Fruit fly (Drosophila melanogaster): ENCODE results near the gene CG3330.

Gene CG3330

DNA sequence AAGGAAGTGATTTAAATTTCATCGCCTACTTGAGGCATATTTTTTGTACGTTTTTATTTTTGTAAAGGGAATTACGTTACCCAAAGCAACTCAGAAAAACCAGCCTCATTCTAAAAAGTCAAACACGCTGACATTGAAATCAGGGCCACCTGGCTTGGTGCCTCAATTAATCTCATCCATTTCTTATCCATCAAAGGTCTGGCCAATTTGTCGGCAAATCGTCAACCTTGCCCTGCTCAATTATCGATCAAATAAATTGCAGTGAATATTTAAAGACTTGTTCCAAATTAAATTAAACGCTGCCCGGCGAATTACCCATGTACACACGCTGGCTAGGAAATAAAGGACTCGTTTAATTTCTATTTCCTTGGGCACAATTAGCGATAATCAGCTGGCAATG is at the start of gene CG3330:
CG3330 (minus strand) TSS at position 101 of the 400 bp plus-strand sequence.
- no peak for TF ChIP-seq noc (tag; optimal IDR thresholded peaks at IDR 0.05)

DNA sequence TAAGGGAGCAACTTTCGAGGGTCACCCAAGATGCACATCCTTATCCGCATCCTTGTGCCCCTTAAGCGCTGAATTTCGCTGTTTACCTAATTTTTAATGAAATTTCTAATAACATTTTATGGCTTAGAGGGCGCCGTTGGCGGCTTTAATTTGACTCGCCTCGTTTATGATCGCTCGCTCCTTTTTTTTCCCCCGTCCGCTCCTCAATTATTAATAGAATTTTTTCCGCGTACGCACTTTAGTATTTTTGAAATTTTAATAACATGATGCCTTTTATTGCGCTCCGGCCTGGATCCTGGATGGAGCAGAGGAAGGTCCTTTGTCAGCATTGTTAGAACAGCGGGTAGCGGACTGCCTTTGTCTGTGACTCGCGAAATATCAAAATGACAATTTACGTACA is 37.9 kb upstream of the CG3330 start, which contains the start of gene CG46335:
CG46335 (minus strand) TSS at position 101 of the 400 bp plus-strand sequence.
- TF ChIP-seq noc (tag; optimal IDR thresholded peaks at IDR 0.05): no peak

DNA sequence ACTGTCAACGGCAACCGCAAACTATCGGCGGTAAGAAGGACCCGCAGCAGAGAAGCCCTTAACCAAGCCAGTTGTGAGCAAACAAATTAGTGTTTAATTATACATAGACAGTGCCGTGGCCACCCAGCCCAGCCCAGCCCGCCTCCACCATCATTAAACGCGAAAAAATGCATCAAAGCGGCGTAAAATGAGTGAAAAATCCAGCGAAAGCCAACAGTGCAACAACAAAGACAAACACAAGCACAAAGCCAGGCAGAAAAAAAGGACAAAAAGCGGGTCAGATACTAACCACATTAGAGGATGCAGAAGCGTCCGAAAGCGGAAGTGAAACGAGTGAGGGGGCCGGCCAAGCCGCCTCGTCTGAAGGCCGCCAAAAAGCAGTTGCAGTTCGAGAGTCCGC is 9.6 kb upstream of the CG3330 start, which contains the start of gene CG42534:
CG42534 (plus strand) TSS at position 301 of the 400 bp plus-strand sequence.
- TF ChIP-seq noc (tag; optimal IDR thresholded peaks at IDR 0.05): no peak

DNA sequence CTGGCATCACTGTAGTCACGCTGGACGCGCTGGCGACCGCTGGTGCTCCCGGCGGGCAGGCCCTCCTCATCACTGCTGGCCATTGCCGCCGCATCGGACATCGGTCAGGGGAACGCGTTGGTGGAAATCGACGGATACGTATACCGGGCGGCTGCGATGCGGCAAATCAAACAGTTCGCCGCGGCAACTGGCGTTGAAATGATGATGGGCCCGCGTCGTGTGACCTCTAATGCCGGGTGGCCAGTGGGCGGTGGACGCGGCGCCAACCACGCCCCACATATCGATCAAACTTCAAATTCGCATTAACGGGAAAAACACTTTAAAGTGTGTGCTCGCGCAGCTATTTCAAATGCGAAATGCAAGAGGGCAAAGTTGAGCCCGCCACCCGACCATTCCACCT is 8.5 kb downstream of the CG3330 start, which contains the start of gene CG3339:
CG3339 (minus strand) TSS at position 101 of the 400 bp plus-strand sequence.
- TF ChIP-seq noc (tag; optimal IDR thresholded peaks at IDR 0.05): no peak

DNA sequence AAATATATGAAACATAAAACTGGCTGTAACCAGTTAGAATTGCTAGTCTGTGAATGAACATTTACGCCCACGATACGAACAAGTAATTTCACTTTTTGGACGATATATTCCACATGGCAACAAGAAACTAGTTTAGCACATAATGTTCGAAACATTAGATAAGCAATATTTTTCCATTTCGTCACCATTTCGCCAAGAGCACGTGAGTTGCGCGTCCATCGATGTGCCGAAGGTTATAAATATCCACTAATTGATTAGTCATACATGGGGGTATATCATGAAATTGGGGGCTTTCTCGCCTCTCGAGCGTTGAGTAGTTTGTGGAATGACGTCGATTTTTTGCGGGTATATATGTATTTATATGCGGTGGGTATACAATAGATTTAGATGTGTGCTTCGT is 36.6 kb downstream of the CG3330 start:
- TF ChIP-seq noc (tag; optimal IDR thresholded peaks at IDR 0.05): no peak

DNA sequence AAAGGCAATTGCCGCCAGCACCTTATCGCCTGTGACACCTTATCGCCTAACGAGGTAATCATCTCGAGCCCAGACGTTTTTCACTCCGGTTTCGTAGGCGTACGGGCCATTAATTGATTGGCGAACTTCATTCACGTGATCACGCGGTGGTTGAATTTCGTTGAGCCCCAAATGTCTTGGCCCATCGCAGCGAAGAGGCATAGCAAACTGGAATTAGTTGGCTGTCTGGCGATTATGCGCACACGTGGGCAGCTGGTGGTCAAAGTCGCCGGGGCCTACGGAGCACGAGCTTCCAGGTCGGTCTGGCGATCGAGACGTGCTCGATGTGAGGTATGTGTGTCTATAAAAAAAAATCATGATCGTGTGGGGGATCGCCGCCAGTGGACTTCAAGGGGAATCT is 37.6 kb downstream of the CG3330 start:
- TF ChIP-seq noc (tag; optimal IDR thresholded peaks at IDR 0.05): no peak

DNA sequence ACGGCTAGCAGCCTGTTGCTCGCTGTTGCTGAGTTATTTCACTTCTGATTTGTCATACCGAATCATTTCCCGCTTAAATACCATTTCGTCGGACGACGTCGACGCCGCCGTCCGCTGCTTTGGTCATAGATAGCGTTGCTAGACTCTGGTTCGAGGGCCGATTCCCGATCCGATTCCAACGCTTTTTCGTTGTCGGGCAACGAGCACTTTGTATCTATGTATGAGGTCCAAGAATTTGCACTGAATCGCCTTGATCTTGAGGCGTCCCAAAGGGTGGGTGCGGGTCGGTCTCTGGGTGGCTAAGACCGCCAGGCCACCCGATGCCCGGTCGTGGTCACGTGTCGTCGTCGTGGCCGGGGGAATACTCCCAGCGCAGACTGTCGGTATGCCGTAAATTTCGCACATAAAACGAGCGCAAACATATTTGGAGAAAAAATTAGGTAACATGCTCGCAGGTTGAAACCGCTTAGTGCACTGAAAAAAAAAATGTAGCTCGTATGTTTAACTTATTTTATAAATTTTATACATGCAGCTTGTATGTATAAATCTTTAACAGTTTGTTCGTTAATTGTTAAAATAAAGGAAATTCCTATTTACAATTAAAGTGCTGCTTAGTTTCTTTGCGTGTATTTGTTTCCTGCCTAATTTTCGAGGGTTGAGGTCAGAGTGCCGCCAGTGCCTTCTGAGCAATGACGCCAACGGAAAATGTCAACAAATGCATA is 38.4 kb downstream of the CG3330 start, which contains the start of gene CG3348:
CG3348 (minus strand) TSS at position 51 of the 722 bp plus-strand sequence.
- TF ChIP-seq noc (tag; optimal IDR thresholded peaks at IDR 0.05): peak; percentile 99

DNA sequence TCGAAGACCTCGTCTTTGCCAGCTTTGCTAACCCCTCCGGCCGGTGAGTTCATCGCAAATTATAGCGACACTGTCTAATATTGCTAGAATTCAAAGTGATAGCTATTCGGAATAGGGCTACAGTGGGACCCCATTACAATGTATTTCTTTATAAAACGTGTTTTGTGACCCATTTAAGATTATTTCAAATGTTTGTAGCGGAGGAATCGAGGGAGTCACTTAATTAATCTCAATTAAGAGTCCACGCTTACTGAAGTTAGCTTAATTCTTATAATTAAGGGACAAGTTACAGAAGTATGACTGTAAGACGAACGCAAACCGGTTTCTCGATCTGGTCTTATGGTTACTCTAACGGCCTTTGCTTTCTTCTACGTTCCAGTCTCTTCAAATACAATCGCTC is 41.0 kb downstream of the CG3330 start:
- peak; percentile 88 for TF ChIP-seq noc (tag; optimal IDR thresholded peaks at IDR 0.05)

DNA sequence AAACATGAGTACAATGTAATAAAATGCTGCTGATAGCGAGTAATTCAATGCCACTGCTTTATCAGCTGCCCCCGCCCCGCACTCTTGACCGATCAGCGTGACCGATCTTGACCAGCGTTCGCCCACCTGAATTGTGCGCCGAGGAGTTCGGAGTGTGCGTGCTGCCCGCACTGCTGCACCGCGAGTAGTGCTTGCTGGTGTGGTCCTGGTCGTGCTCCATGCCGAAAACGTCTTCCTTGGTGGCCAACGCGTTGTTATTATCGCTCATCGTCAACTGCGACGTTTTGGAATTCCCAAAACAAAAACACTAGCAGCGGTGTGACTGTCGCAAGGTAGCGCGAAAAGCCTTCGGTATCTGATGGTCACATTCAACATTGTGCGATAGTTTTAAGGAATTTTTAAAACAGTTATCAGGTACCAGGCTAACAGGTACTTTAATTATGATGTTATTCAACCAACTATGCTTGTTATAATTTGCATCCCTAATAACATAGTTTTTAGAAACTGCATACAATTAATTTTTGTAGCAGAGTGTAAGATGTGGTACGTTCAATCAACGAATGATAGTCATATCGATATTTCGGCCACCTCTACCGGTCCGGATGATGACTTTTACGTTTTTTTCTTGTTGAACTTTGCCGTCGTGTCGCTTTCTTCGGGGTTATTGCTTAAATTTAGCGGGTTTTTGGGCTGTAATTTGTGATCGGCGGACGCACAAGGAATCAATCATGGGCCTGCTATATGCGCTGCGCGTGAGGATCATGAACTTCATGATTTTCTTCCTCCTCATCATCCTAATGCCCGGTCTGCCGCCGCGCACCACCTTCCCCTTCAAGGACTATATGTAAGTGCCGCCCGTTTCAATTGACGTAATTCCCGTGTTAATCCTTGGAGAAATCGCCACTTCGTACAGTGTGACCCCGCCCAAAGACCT is 42.2 kb downstream of the CG3330 start, which contains the start of the genes bigmax and Hmu:
bigmax (minus strand) TSS at position 325 of the 934 bp plus-strand sequence.
Hmu (plus strand) TSS at position 568 of the 934 bp plus-strand sequence.
- peak; percentile 73 for TF ChIP-seq noc (tag; optimal IDR thresholded peaks at IDR 0.05)

DNA sequence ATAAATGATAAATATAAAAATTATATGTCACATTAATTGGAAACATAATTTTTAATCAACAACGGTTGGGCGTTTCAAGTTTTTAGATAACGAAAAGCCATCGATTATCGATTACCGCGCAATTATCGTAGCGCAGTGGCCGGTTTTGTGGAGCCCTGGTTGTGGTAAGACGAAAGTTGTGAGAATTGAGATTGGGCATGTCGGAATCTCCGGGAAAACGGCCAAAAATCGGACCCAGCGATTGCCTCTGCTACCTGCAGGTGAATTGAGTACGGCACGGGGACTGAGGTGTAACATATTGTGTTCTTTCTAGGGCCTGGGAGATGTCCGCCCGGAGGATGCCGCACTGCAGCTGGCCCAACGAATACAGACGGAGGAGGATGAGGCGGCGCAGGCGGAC is 47.0 kb downstream of the CG3330 start, which contains the start of gene CG3368:
CG3368 (plus strand) TSS at position 136 of the 400 bp plus-strand sequence.
- no peak for TF ChIP-seq noc (tag; optimal IDR thresholded peaks at IDR 0.05)

DNA sequence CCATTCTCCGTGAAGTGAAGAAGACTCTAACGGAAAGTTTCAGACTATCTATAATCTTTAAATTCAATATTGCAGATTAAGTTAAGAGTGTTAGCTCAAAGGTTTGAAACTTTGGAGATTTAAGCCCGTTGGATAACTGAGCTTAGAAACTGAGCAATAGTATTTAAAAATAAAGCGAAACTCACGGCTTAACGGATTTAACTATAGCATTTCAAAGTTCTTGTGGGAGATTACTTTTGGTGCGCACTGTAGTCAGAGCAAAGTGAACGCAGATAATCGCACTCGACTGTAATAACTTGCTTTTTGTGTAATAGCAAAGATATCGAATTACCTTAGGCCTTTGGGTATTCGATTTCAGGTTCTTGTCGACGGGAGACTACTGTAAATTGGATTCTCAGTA is 48.4 kb downstream of the CG3330 start, which contains the start of gene mrt:
mrt (minus strand) TSS at position 376 of the 400 bp plus-strand sequence.
- peak; percentile 63 for TF ChIP-seq noc (tag; optimal IDR thresholded peaks at IDR 0.05)

DNA sequence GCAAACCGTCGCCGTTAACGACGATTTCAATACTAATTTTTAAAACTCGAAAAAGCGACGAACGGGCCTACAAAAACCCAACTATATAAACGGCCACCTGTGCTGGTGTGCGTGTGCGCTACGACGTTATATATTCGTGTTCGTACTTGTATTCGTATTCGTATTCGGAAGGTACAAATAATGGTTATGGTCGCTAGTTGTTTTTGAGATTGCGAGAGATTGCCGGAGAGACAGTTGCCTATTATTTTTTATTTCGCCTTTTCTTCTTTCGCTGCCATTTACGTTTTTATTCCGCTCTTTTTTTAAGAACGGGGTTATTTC is 48.9 kb downstream of the CG3330 start:
- no peak for TF ChIP-seq noc (tag; optimal IDR thresholded peaks at IDR 0.05)

DNA sequence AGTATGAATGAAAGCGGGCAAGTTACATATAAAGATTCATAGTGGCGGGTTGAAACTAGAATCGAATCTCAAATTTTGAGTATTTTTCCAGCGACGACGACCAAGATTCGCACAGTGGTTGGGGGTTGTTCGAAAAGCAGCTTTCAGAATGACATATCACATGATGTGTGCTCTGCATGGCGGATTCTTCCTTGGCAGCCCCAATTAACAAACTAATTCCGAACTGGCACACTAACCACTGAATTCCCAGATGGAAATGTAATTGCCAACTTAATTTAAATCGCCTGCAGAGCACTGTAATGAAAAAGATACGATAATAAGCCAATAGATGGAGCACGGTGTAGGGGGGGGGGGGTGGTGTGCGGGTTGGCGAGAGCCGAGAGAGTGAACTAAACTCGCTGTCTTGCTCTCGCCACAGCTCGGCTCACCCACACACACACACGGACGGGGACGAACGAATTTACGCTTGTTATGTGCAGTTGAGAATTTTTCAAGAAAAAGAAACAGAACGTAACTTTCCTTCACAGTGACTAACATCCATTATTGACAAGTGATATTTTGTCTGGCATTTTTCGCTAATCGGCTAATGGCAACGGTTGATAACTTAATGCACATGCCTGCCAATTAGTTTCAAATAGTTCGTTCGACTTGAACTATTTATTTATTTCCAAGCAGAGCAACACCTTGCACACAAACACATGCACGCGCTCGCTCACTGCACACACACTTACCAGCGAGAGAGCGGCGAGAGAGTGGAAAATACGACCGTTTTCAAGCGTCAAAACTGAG is 49.5 kb downstream of the CG3330 start:
- peak; percentile 92 for TF ChIP-seq noc (tag; optimal IDR thresholded peaks at IDR 0.05)
